Fruit fly (Drosophila melanogaster) whole organism, embryonic: ENCODE data around the gene CG14100.

ENCODE experiments used
- Asciz ChIP-seq: fragments of 200-800 bp; sonication (Bioruptor generic); optimal IDR thresholded peaks from 2 replicates; lab custom pipeline; 2017; ENCODE audit warnings: missing biosample characterization, mild to moderate bottlenecking, missing genetic modification characterization, missing genetic modification reagents
- CG10209 ChIP-seq: fragments of 200-800 bp; sonication (Bioruptor generic); optimal IDR thresholded peaks from 3 replicates; lab custom pipeline; 2017; ENCODE audit warnings: missing biosample characterization, mild to moderate bottlenecking, missing genetic modification characterization, missing genetic modification reagents
- CG10959 ChIP-seq: fragments of 200-800 bp; sonication (Bioruptor generic); IDR thresholded peaks from 2 replicates; pipeline ENCODE4 v1.3.6; 2022; ENCODE audit warnings: missing biosample characterization, missing genetic modification characterization
- CG12071 ChIP-seq: fragments of 200-800 bp; sonication (Bioruptor generic); optimal IDR thresholded peaks from 3 replicates; lab custom pipeline; 2018; ENCODE audit warnings: missing biosample characterization, mild to moderate bottlenecking, missing genetic modification characterization
- CG1233 ChIP-seq: fragments of 200-800 bp; sonication (Bioruptor generic); optimal IDR thresholded peaks from 4 replicates; lab custom pipeline; 2018; ENCODE audit warnings: missing biosample characterization, mild to moderate bottlenecking, missing genetic modification characterization
- CG14667 ChIP-seq: fragments of 200-800 bp; sonication (Bioruptor generic); IDR thresholded peaks from 2 replicates; pipeline ENCODE4 v1.3.6; 2022; ENCODE audit warnings: missing biosample characterization, missing genetic modification characterization
- CG15011 ChIP-seq: fragments of 200-800 bp; sonication (Bioruptor generic); optimal IDR thresholded peaks from 3 replicates; lab custom pipeline; 2018; ENCODE audit warnings: missing biosample characterization, mild to moderate bottlenecking, missing genetic modification characterization
- CG17612 ChIP-seq: fragments of 200-800 bp; sonication (Bioruptor generic); IDR thresholded peaks from 2 replicates; pipeline ENCODE4 v1.3.6; 2022; ENCODE audit warnings: missing biosample characterization, missing genetic modification characterization
- CG17912 ChIP-seq: fragments of 200-800 bp; sonication (Bioruptor generic); optimal IDR thresholded peaks from 2 replicates; lab custom pipeline; 2018; ENCODE audit warnings: missing biosample characterization, mild to moderate bottlenecking, missing genetic modification characterization
- CG18476 ChIP-seq: fragments of 200-800 bp; sonication (Bioruptor generic); optimal IDR thresholded peaks from 2 replicates; lab custom pipeline; 2016; ENCODE audit warnings: missing biosample characterization, mild to moderate bottlenecking, missing genetic modification characterization
- CG2129 ChIP-seq: fragments of 200-800 bp; sonication (Bioruptor generic); IDR thresholded peaks from 2 replicates; pipeline ENCODE4 v1.3.6; 2022; ENCODE audit warnings: missing biosample characterization, missing genetic modification characterization; ENCODE audit not compliant: partially characterized antibody
- CG31388 ChIP-seq: fragments of 200-800 bp; sonication (Bioruptor generic); optimal IDR thresholded peaks from 2 replicates; lab custom pipeline; 2016; ENCODE audit warnings: missing biosample characterization, missing genetic modification characterization
- CG34224 ChIP-seq: fragments of 200-800 bp; sonication (Bioruptor generic); IDR thresholded peaks from 3 replicates; pipeline ENCODE4 v1.3.6; 2022; ENCODE audit warnings: missing biosample characterization, missing genetic modification characterization; ENCODE audit not compliant: partially characterized antibody
- CG4328 ChIP-seq: fragments of 200-800 bp; sonication (Bioruptor generic); optimal IDR thresholded peaks from 3 replicates; lab custom pipeline; 2017; ENCODE audit warnings: missing biosample characterization, missing genetic modification reagents, missing genetic modification characterization
- CG4854 ChIP-seq: fragments of 200-800 bp; sonication (Bioruptor generic); optimal IDR thresholded peaks from 2 replicates; lab custom pipeline; 2016; ENCODE audit warnings: missing biosample characterization, missing genetic modification characterization, inconsistent platforms
- CG6175 ChIP-seq: fragments of 200-800 bp; sonication (Bioruptor generic); IDR thresholded peaks from 3 replicates; pipeline ENCODE4 v1.3.6; 2022; ENCODE audit warnings: missing biosample characterization, missing genetic modification characterization
- CG8765 ChIP-seq: fragments of 200-800 bp; sonication (Bioruptor generic); IDR thresholded peaks from 2 replicates; pipeline ENCODE4 v1.3.6; 2022; ENCODE audit warnings: missing biosample characterization, missing genetic modification characterization
- CHES-1-like ChIP-seq: fragments of 200-800 bp; sonication (Bioruptor generic); optimal IDR thresholded peaks from 2 replicates; lab custom pipeline; 2016; ENCODE audit warnings: missing biosample characterization, missing genetic modification characterization
- Dfd ChIP-seq, 2 experiments: fragments of >200 bp; optimal IDR thresholded peaks; 2 replicates each; lab custom pipeline; 2017; ENCODE audit warnings: missing biosample characterization in 2 of 2, missing genetic modification characterization in 2 of 2
- Doc2 ChIP-seq: fragments of 200-800 bp; sonication (Bioruptor generic); IDR thresholded peaks from 2 replicates; pipeline ENCODE4 v1.3.6; 2022; ENCODE audit warnings: missing biosample characterization, missing genetic modification characterization
- Dp ChIP-seq: fragments of 200-800 bp; sonication (Bioruptor generic); optimal IDR thresholded peaks from 2 replicates; lab custom pipeline; 2018; ENCODE audit warnings: missing biosample characterization, mild to moderate bottlenecking, missing genetic modification characterization, moderate library complexity
- Dref ChIP-seq: fragments of 200-800 bp; sonication (Bioruptor generic); IDR thresholded peaks from 2 replicates; pipeline ENCODE4 v1.3.6; 2022; ENCODE audit warnings: missing biosample characterization, missing genetic modification characterization
- Ets97D ChIP-seq: fragments of 200-800 bp; sonication (Bioruptor generic); optimal IDR thresholded peaks from 3 replicates; lab custom pipeline; 2016; ENCODE audit warnings: missing biosample characterization, missing genetic modification characterization
- HLHmδ ChIP-seq: fragments of 200-800 bp; sonication (Bioruptor generic); optimal IDR thresholded peaks from 2 replicates; lab custom pipeline; 2018; ENCODE audit warnings: missing biosample characterization, mild to moderate bottlenecking, missing genetic modification characterization, moderate library complexity
- Mad ChIP-seq: fragments of 200-800 bp; sonication (Bioruptor generic); optimal IDR thresholded peaks from 2 replicates; lab custom pipeline; 2016; ENCODE audit warnings: missing biosample characterization, missing genetic modification characterization
- NK7.1 ChIP-seq: fragments of 200-800 bp; sonication (Bioruptor generic); optimal IDR thresholded peaks from 3 replicates; lab custom pipeline; 2016; ENCODE audit warnings: missing biosample characterization, missing genetic modification characterization
- Side ChIP-seq: fragments of 200-800 bp; sonication (Bioruptor generic); optimal IDR thresholded peaks from 2 replicates; lab custom pipeline; 2016; ENCODE audit warnings: missing biosample characterization, missing genetic modification characterization
- Spps ChIP-seq: fragments of 200-800 bp; sonication (Bioruptor generic); optimal IDR thresholded peaks from 2 replicates; lab custom pipeline; 2018; ENCODE audit warnings: missing biosample characterization, mild to moderate bottlenecking, missing genetic modification characterization
- Vsx1 ChIP-seq: fragments of 200-800 bp; sonication (Bioruptor generic); optimal IDR thresholded peaks from 2 replicates; lab custom pipeline; 2017; ENCODE audit warnings: missing biosample characterization, mild to moderate bottlenecking, missing genetic modification characterization, missing genetic modification reagents
- YL-1 ChIP-seq: fragments of 200-800 bp; sonication (Bioruptor generic); optimal IDR thresholded peaks from 3 replicates; lab custom pipeline; 2017; ENCODE audit warnings: missing biosample characterization, mild to moderate bottlenecking, missing genetic modification characterization
- ash1 ChIP-seq: fragments of 200-800 bp; sonication (Bioruptor generic); optimal IDR thresholded peaks from 2 replicates; lab custom pipeline; 2018; ENCODE audit warnings: missing biosample characterization, mild to moderate bottlenecking, missing genetic modification characterization
- az2 ChIP-seq: fragments of 200-800 bp; sonication (Bioruptor generic); optimal IDR thresholded peaks from 3 replicates; lab custom pipeline; 2016; ENCODE audit warnings: missing biosample characterization, missing genetic modification characterization
- cad ChIP-seq: fragments of >200 bp; optimal IDR thresholded peaks from 2 replicates; lab custom pipeline; 2017; ENCODE audit warnings: missing biosample characterization, missing genetic modification characterization
- caup ChIP-seq: fragments of 200-800 bp; sonication (Bioruptor generic); optimal IDR thresholded peaks from 3 replicates; lab custom pipeline; 2017; ENCODE audit warnings: missing biosample characterization, mild to moderate bottlenecking, missing genetic modification characterization, moderate library complexity; ENCODE audit not compliant: severe bottlenecking
- chinmo ChIP-seq: fragments of 200-800 bp; sonication (Bioruptor generic); IDR thresholded peaks from 4 replicates; pipeline ENCODE4 v1.3.6; 2022; ENCODE audit warnings: missing biosample characterization, missing genetic modification characterization; ENCODE audit not compliant: partially characterized antibody
- cwo ChIP-seq: fragments of 200-800 bp; sonication (Bioruptor generic); optimal IDR thresholded peaks from 3 replicates; lab custom pipeline; 2017; ENCODE audit warnings: missing biosample characterization, missing genetic modification characterization, mild to moderate bottlenecking, moderate library complexity, missing genetic modification reagents
- dmrt99B ChIP-seq: fragments of 200-800 bp; sonication (Bioruptor generic); optimal IDR thresholded peaks from 2 replicates; lab custom pipeline; 2018; ENCODE audit warnings: missing biosample characterization, mild to moderate bottlenecking, missing genetic modification characterization, moderate library complexity
- dpn ChIP-seq, 2 experiments: fragments of 200-800 bp; sonication (Bioruptor generic); optimal IDR thresholded peaks; 3 replicates each; lab custom pipeline; 2016; ENCODE audit warnings: missing biosample characterization in 2 of 2, missing genetic modification characterization in 2 of 2
- fru ChIP-seq: fragments of >200 bp; optimal IDR thresholded peaks from 2 replicates; lab custom pipeline; 2017
- lola ChIP-seq, 3 experiments: fragments of >200 bp in 2 of 3; fragments of 200-800 bp in 1 of 3; sonication (Bioruptor generic) in 1 of 3; optimal IDR thresholded peaks; 2 replicates each; lab custom pipeline; 2017 to 2019; ENCODE audit warnings: missing biosample characterization in 3 of 3, missing genetic modification characterization in 3 of 3, mild to moderate bottlenecking in 1 of 3, moderate library complexity in 1 of 3
- lov ChIP-seq, 2 experiments: fragments of 200-800 bp in 1 of 2; fragments of >200 bp in 1 of 2; sonication (Bioruptor generic) in 1 of 2; IDR thresholded peaks in 1 of 2; optimal IDR thresholded peaks in 1 of 2; 2 replicates in 1 of 2; 3 replicates in 1 of 2; pipeline versions ENCODE4 v1.3.6 to Lab custom; 2017 to 2022; ENCODE audit warnings: missing biosample characterization in 1 of 2, missing genetic modification characterization in 1 of 2
- mam ChIP-seq: fragments of 200-800 bp; sonication (Bioruptor generic); optimal IDR thresholded peaks from 3 replicates; lab custom pipeline; 2016; ENCODE audit warnings: missing biosample characterization, missing genetic modification characterization
- nerfin-2 ChIP-seq: fragments of 200-800 bp; sonication (Bioruptor generic); IDR thresholded peaks from 2 replicates; pipeline ENCODE4 v1.3.6; 2022; ENCODE audit warnings: missing biosample characterization, missing genetic modification characterization; ENCODE audit not compliant: partially characterized antibody
- peb ChIP-seq: fragments of 200-800 bp; sonication (Bioruptor generic); IDR thresholded peaks from 2 replicates; pipeline ENCODE4 v1.3.6; 2022; ENCODE audit warnings: missing biosample characterization, missing genetic modification characterization
- sd ChIP-seq: fragments of 200-800 bp; sonication (Bioruptor generic); optimal IDR thresholded peaks from 3 replicates; lab custom pipeline; 2018; ENCODE audit warnings: missing biosample characterization, mild to moderate bottlenecking, missing genetic modification characterization, moderate library complexity
- sima ChIP-seq: fragments of 200-800 bp; sonication (Bioruptor generic); optimal IDR thresholded peaks from 2 replicates; lab custom pipeline; 2016; ENCODE audit warnings: missing biosample characterization, missing genetic modification characterization
- so ChIP-seq: fragments of 200-800 bp; sonication (Bioruptor generic); IDR thresholded peaks from 3 replicates; pipeline ENCODE4 v1.3.6; 2022; ENCODE audit warnings: missing biosample characterization, missing genetic modification characterization
- sr ChIP-seq: fragments of 200-800 bp; sonication (Bioruptor generic); IDR thresholded peaks from 3 replicates; pipeline ENCODE4 v1.3.6; 2022; ENCODE audit warnings: missing biosample characterization, missing genetic modification characterization
- sug ChIP-seq: fragments of 200-800 bp; optimal IDR thresholded peaks from 2 replicates; lab custom pipeline; 2019; ENCODE audit warnings: missing biosample characterization, mild to moderate bottlenecking, missing genetic modification characterization, moderate library complexity
- vnd ChIP-seq: fragments of 200-800 bp; sonication (Bioruptor generic); IDR thresholded peaks from 3 replicates; pipeline ENCODE4 v1.3.6; 2022; ENCODE audit warnings: missing biosample characterization, missing genetic modification characterization; ENCODE audit not compliant: partially characterized antibody

The CG14100 gene

dm6 chr3L:19562146-19562700, 28.1 kb downstream of the CG14100 start (continued):
- TF ChIP-seq Dp (GFP tag; lab: Kevin White, UChicago) (no peak), CG1233 (no peak), Doc2 (GFP tag; lab: Robert Waterston, UW) (no peak), cwo (no peak), Side (GFP tag; lab: Kevin White, UChicago) (no peak), CG17612 (GFP tag; lab: Robert Waterston, UW) (no peak), CG6175 (GFP tag; lab: Robert Waterston, UW) (peak; percentile 90), so (GFP tag; lab: Robert Waterston, UW) (no peak), cad (GFP tag; lab: Kevin White, UChicago) (no peak), CG34224 (peak; percentile 18; the same call in 1 of the 3 replicates), dpn (GFP tag; optimal IDR thresholded peaks at IDR 0.05; lab: Kevin White, UChicago) (no peak), chinmo (GFP tag; lab: Robert Waterston, UW) (0 out of 4 replicates have a peak, but pooled peaks have one; percentile 64), CG4328 (GFP tag; lab: Kevin White, UChicago) (no peak), caup (GFP tag; lab: Kevin White, UChicago) (no peak), CG8765 (GFP tag; lab: Robert Waterston, UW) (no peak), Spps (tag; lab: Kevin White, UChicago) (no peak), peb (GFP tag; lab: Robert Waterston, UW) (no peak), Ets97D (GFP tag; lab: Kevin White, UChicago) (no peak), mam (GFP tag; lab: Kevin White, UChicago) (no peak), sd (tag; lab: Kevin White, UChicago) (peak; percentile 34), CG17912 (GFP tag; lab: Kevin White, UChicago) (no peak), sug (tag; lab: Kevin White, UChicago) (no peak), CG12071 (no peak), az2 (GFP tag; lab: Kevin White, UChicago) (no peak), CG2129 (no peak), Mad (GFP tag; lab: Kevin White, UChicago) (no peak), fru (lab: Kevin White, UChicago) (no peak), YL-1 (no peak), CG4854 (GFP tag; lab: Kevin White, UChicago) (no peak), CG31388 (GFP tag; lab: Kevin White, UChicago) (no peak), CHES-1-like (GFP tag; lab: Kevin White, UChicago) (no peak), lola (GFP tag; optimal IDR thresholded peaks at IDR 0.05; lab: Kevin White, UChicago) (no peak), sr (GFP tag; lab: Robert Waterston, UW) (no peak), CG15011 (GFP tag; lab: Kevin White, UChicago) (no peak), Vsx1 (GFP tag; lab: Kevin White, UChicago) (no peak), lov (optimal IDR thresholded peaks at IDR 0.05; lab: Kevin White, UChicago) (no peak), lov (GFP tag; IDR thresholded peaks at IDR 0.05; lab: Robert Waterston, UW) (no peak), CG10959 (no peak), NK7.1 (GFP tag; lab: Kevin White, UChicago) (no peak), nerfin-2 (GFP tag; lab: Robert Waterston, UW) (no peak), vnd (GFP tag; lab: Robert Waterston, UW) (no peak), Dref (GFP tag; lab: Robert Waterston, UW) (no peak), CG14667 (no peak), sima (GFP tag; lab: Kevin White, UChicago) (no peak), ash1 (GFP tag; lab: Kevin White, UChicago) (no peak), CG10209 (GFP tag; lab: Kevin White, UChicago) (no peak), CG18476 (GFP tag; lab: Kevin White, UChicago) (no peak), Dfd (GFP tag; optimal IDR thresholded peaks at IDR 0.05; lab: Kevin White, UChicago) (no peak), Asciz (GFP tag; lab: Kevin White, UChicago) (no peak), HLHmδ (GFP tag; lab: Kevin White, UChicago) (peak; percentile 37), dmrt99B (tag; lab: Kevin White, UChicago) (no peak)
